Fruit fly (Drosophila melanogaster) whole organism, embryonic: ENCODE data around the gene Art9.

Source experiments
- Abd-B ChIP-seq: fragments of 200-800 bp; sonication (Bioruptor generic); optimal IDR thresholded peaks from 2 replicates; lab custom pipeline; 2018; ENCODE audit warnings: missing biosample characterization, mild to moderate bottlenecking, missing genetic modification characterization, moderate library complexity
- B-H2 ChIP-seq: fragments of 200-800 bp; sonication (Bioruptor generic); optimal IDR thresholded peaks from 2 replicates; lab custom pipeline; 2018; ENCODE audit warnings: missing biosample characterization, mild to moderate bottlenecking, missing genetic modification characterization
- CG11085 ChIP-seq: fragments of 200-800 bp; sonication (Bioruptor generic); IDR thresholded peaks from 2 replicates; pipeline ENCODE4 v1.3.6; 2022; ENCODE audit warnings: missing biosample characterization, missing genetic modification characterization
- CG1233 ChIP-seq: fragments of 200-800 bp; sonication (Bioruptor generic); optimal IDR thresholded peaks from 4 replicates; lab custom pipeline; 2018; ENCODE audit warnings: missing biosample characterization, mild to moderate bottlenecking, missing genetic modification characterization
- CG16813 ChIP-seq: fragments of 200-800 bp; sonication (Bioruptor generic); IDR thresholded peaks from 3 replicates; pipeline ENCODE4 v1.3.6; 2022; ENCODE audit warnings: missing biosample characterization, missing genetic modification characterization; ENCODE audit not compliant: partially characterized antibody
- CG17186 ChIP-seq: fragments of 200-800 bp; sonication (Bioruptor generic); optimal IDR thresholded peaks from 3 replicates; lab custom pipeline; 2017; ENCODE audit warnings: missing biosample characterization, missing genetic modification reagents, missing genetic modification characterization
- CG17328 ChIP-seq: fragments of 200-800 bp; sonication (Bioruptor generic); IDR thresholded peaks from 2 replicates; pipeline ENCODE4 v1.3.6; 2022; ENCODE audit warnings: missing biosample characterization, missing genetic modification characterization
- CG1792 ChIP-seq: fragments of 200-800 bp; sonication (Bioruptor generic); optimal IDR thresholded peaks from 2 replicates; lab custom pipeline; 2016; ENCODE audit warnings: missing biosample characterization, missing genetic modification characterization
- CG1832 ChIP-seq: fragments of 200-800 bp; sonication (Bioruptor generic); optimal IDR thresholded peaks from 2 replicates; lab custom pipeline; 2017; ENCODE audit warnings: missing biosample characterization, mild to moderate bottlenecking, missing genetic modification characterization, inconsistent platforms
- CG2678 ChIP-seq: fragments of 200-800 bp; sonication (Bioruptor generic); optimal IDR thresholded peaks from 3 replicates; lab custom pipeline; 2019; ENCODE audit warnings: missing biosample characterization, mild to moderate bottlenecking, missing genetic modification characterization, moderate library complexity
- CG30020 ChIP-seq: fragments of 200-800 bp; optimal IDR thresholded peaks from 2 replicates; lab custom pipeline; 2019; ENCODE audit warnings: missing biosample characterization, mild to moderate bottlenecking, missing genetic modification characterization, moderate library complexity
- CG32772 ChIP-seq: fragments of 200-800 bp; sonication (Bioruptor generic); IDR thresholded peaks from 2 replicates; pipeline ENCODE4 v1.3.6; 2022; ENCODE audit warnings: missing biosample characterization, missing genetic modification characterization
- CG3995 ChIP-seq: fragments of 200-800 bp; sonication (Bioruptor generic); optimal IDR thresholded peaks from 3 replicates; lab custom pipeline; 2016; ENCODE audit warnings: missing biosample characterization, missing genetic modification characterization
- CG4730 ChIP-seq: fragments of 200-800 bp; sonication (Bioruptor generic); IDR thresholded peaks from 2 replicates; pipeline ENCODE4 v1.3.6; 2022; ENCODE audit warnings: missing biosample characterization, missing genetic modification characterization
- CG6272 ChIP-seq: fragments of 200-800 bp; sonication (Bioruptor generic); IDR thresholded peaks from 2 replicates; pipeline ENCODE4 v1.3.6; 2022; ENCODE audit warnings: missing biosample characterization, missing genetic modification characterization
- CG6654 ChIP-seq: fragments of 200-800 bp; sonication (Bioruptor generic); optimal IDR thresholded peaks from 2 replicates; lab custom pipeline; 2017; ENCODE audit warnings: missing biosample characterization, mild to moderate bottlenecking, missing genetic modification characterization
- CG7271 ChIP-seq: fragments of 200-800 bp; sonication (Bioruptor generic); optimal IDR thresholded peaks from 2 replicates; lab custom pipeline; 2018; ENCODE audit warnings: missing biosample characterization, mild to moderate bottlenecking, missing genetic modification characterization, moderate library complexity
- CG7372 ChIP-seq: fragments of 200-800 bp; sonication (Bioruptor generic); IDR thresholded peaks from 2 replicates; pipeline ENCODE4 v1.3.6; 2022; ENCODE audit warnings: missing biosample characterization, missing genetic modification characterization
- CG7928 ChIP-seq: fragments of 200-800 bp; sonication (Bioruptor generic); optimal IDR thresholded peaks from 2 replicates; lab custom pipeline; 2017; ENCODE audit warnings: missing biosample characterization, mild to moderate bottlenecking, missing genetic modification characterization
- CG8290 ChIP-seq, 3 experiments: fragments of 200-800 bp; sonication (Bioruptor generic); optimal IDR thresholded peaks; 2 replicates each; lab custom pipeline; 2016 to 2019; ENCODE audit warnings: missing biosample characterization in 3 of 3, missing genetic modification characterization in 3 of 3, mild to moderate bottlenecking in 2 of 3, moderate library complexity in 1 of 3
- CG9609 ChIP-seq: fragments of 200-800 bp; sonication (Bioruptor generic); optimal IDR thresholded peaks from 3 replicates; lab custom pipeline; 2016; ENCODE audit warnings: missing biosample characterization, missing genetic modification characterization
- CG9727 ChIP-seq: fragments of 200-800 bp; sonication (Bioruptor generic); optimal IDR thresholded peaks from 3 replicates; lab custom pipeline; 2017; ENCODE audit warnings: missing biosample characterization, mild to moderate bottlenecking, missing genetic modification characterization
- CG9876 ChIP-seq: fragments of 200-800 bp; sonication (Bioruptor generic); optimal IDR thresholded peaks from 2 replicates; lab custom pipeline; 2016; ENCODE audit warnings: missing biosample characterization, missing genetic modification characterization
- Camta ChIP-seq: fragments of 200-800 bp; sonication (Bioruptor generic); optimal IDR thresholded peaks from 2 replicates; lab custom pipeline; 2016; ENCODE audit warnings: missing biosample characterization, missing genetic modification characterization
- HLH54F ChIP-seq: fragments of 200-800 bp; sonication (Bioruptor generic); optimal IDR thresholded peaks from 3 replicates; lab custom pipeline; 2016; ENCODE audit warnings: missing biosample characterization, missing genetic modification characterization
- HmgD ChIP-seq: fragments of 200-800 bp; sonication (Bioruptor generic); optimal IDR thresholded peaks from 3 replicates; lab custom pipeline; 2016; ENCODE audit warnings: missing biosample characterization, missing genetic modification characterization
- Kr ChIP-seq: fragments of 200-800 bp; sonication (Bioruptor generic); optimal IDR thresholded peaks from 2 replicates; lab custom pipeline; 2017; ENCODE audit warnings: missing biosample characterization, mild to moderate bottlenecking, missing genetic modification characterization
- Med ChIP-seq: fragments of 200-800 bp; sonication (Bioruptor generic); peaks from one replicate; lab custom pipeline; 2016; ENCODE audit warnings: missing biosample characterization, missing genetic modification characterization, mild to moderate bottlenecking, inconsistent platforms, moderate library complexity
- Spps ChIP-seq: fragments of 200-800 bp; sonication (Bioruptor generic); optimal IDR thresholded peaks from 2 replicates; lab custom pipeline; 2018; ENCODE audit warnings: missing biosample characterization, mild to moderate bottlenecking, missing genetic modification characterization
- Taf1 ChIP-seq: fragments of 200-800 bp; sonication (Bioruptor generic); IDR thresholded peaks from 2 replicates; pipeline ENCODE4 v1.3.6; 2022; ENCODE audit warnings: missing biosample characterization, missing genetic modification characterization
- bsh ChIP-seq, 2 experiments: fragments of 200-800 bp; sonication (Bioruptor generic); optimal IDR thresholded peaks; 2 replicates each; lab custom pipeline; 2017 to 2018; ENCODE audit warnings: mild to moderate bottlenecking in 2 of 2, missing biosample characterization in 2 of 2, missing genetic modification characterization in 2 of 2, moderate library complexity in 1 of 2
- dimm ChIP-seq: fragments of 200-800 bp; sonication (Bioruptor generic); IDR thresholded peaks from 2 replicates; pipeline ENCODE4 v1.3.6; 2022; ENCODE audit warnings: missing biosample characterization, missing genetic modification characterization
- dm ChIP-seq: fragments of 200-800 bp; sonication (Bioruptor generic); optimal IDR thresholded peaks from 3 replicates; lab custom pipeline; 2016; ENCODE audit warnings: missing biosample characterization, missing genetic modification characterization
- eve ChIP-seq, 2 experiments: fragments of >200 bp; optimal IDR thresholded peaks; 2 replicates each; lab custom pipeline; 2017; ENCODE audit warnings: missing biosample characterization in 2 of 2, missing genetic modification characterization in 2 of 2
- gem ChIP-seq: fragments of 200-800 bp; sonication (Bioruptor generic); optimal IDR thresholded peaks from 2 replicates; lab custom pipeline; 2019; ENCODE audit warnings: missing biosample characterization, mild to moderate bottlenecking, missing genetic modification characterization, moderate library complexity
- gt ChIP-seq: fragments of 200-800 bp; sonication (Bioruptor generic); IDR thresholded peaks from 2 replicates; pipeline ENCODE4 v1.3.6; 2022; ENCODE audit warnings: missing biosample characterization, missing genetic modification characterization
- jumu ChIP-seq: fragments of 200-800 bp; sonication (Bioruptor generic); optimal IDR thresholded peaks from 3 replicates; lab custom pipeline; 2016; ENCODE audit warnings: missing biosample characterization, missing genetic modification characterization
- lmd ChIP-seq: fragments of 200-800 bp; sonication (Bioruptor generic); IDR thresholded peaks from 2 replicates; pipeline ENCODE4 v1.3.6; 2022; ENCODE audit warnings: missing biosample characterization, missing genetic modification characterization
- lola ChIP-seq, 3 experiments: fragments of >200 bp in 2 of 3; fragments of 200-800 bp in 1 of 3; sonication (Bioruptor generic) in 1 of 3; optimal IDR thresholded peaks; 2 replicates each; lab custom pipeline; 2017 to 2019; ENCODE audit warnings: missing biosample characterization in 3 of 3, missing genetic modification characterization in 3 of 3, mild to moderate bottlenecking in 1 of 3, moderate library complexity in 1 of 3
- luna ChIP-seq: fragments of 200-800 bp; sonication (Bioruptor generic); optimal IDR thresholded peaks from 2 replicates; lab custom pipeline; 2016; ENCODE audit warnings: missing biosample characterization, missing genetic modification characterization
- mld ChIP-seq: fragments of 200-800 bp; sonication (Bioruptor generic); IDR thresholded peaks from 3 replicates; pipeline ENCODE4 v1.3.6; 2022; ENCODE audit warnings: missing biosample characterization, missing genetic modification characterization; ENCODE audit not compliant: partially characterized antibody
- oc ChIP-seq: fragments of 200-800 bp; sonication (Bioruptor generic); optimal IDR thresholded peaks from 2 replicates; lab custom pipeline; 2018; ENCODE audit warnings: missing biosample characterization, mild to moderate bottlenecking, missing genetic modification characterization, moderate library complexity
- onecut ChIP-seq: fragments of 200-800 bp; sonication (Bioruptor generic); IDR thresholded peaks from 2 replicates; pipeline ENCODE4 v1.3.6; 2022; ENCODE audit warnings: missing biosample characterization, missing genetic modification characterization
- p53 ChIP-seq: fragments of 200-800 bp; sonication (Bioruptor generic); optimal IDR thresholded peaks from 2 replicates; lab custom pipeline; 2016; ENCODE audit warnings: missing biosample characterization, missing genetic modification characterization
- phol ChIP-seq: fragments of 200-800 bp; sonication (Bioruptor generic); optimal IDR thresholded peaks from 3 replicates; lab custom pipeline; 2018; ENCODE audit warnings: missing biosample characterization, mild to moderate bottlenecking, missing genetic modification characterization, moderate library complexity
- shn ChIP-seq: fragments of 200-800 bp; sonication (Bioruptor generic); optimal IDR thresholded peaks from 3 replicates; lab custom pipeline; 2016; ENCODE audit warnings: missing biosample characterization, missing genetic modification characterization
- tx ChIP-seq: fragments of 200-800 bp; sonication (Bioruptor generic); optimal IDR thresholded peaks from 2 replicates; lab custom pipeline; 2016; ENCODE audit warnings: missing biosample characterization, missing genetic modification characterization

Gene Art9

DNA sequence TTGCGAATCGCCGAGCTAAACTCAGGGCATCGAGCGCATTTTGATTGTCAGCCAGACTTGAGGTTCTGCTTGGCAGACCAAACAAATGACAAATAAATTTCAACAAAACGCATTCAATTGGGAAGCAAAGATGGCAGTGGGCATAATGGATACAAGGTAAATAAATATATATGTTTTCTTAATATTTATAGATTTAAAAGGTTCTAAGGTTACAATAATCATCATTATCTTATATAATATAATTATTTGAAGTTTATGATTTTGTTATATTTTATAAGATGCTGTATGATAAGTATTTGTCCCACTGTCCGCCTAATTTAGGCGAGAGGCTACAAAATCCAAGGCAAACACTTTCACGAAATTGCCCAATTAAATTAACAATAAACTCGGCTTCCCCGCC lies 25.2 kb downstream of the Art9 start (continued):
- TF ChIP-seq phol (tag; lab: Kevin White, UChicago) = no peak
- TF ChIP-seq, all 482 proteins: peak for 5

DNA sequence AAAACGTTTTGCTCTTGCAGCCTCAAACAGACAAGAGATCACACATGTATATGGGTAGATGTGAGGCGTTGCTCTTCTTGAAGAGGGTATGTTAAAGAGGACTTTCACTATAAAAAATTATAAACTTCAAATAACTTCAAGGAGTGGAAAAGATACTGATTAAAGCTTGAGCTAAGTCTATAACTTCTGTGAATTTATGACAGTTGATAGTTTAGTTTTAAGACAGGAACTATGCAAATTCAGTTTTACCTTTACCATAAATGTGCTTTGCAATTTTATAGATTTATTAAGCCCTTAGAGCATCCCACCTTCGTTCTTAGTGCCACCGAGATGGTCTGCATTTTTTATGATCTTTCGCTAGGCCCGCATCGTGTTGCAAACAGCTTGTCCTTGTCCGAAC lies 26.7 kb downstream of the Art9 start:
- TF ChIP-seq bsh (GFP tag; optimal IDR thresholded peaks at IDR 0.05; lab: Kevin White, UChicago) = peak in 1 of 2 experiments; percentile 19
- TF ChIP-seq onecut (GFP tag; lab: Robert Waterston, UW) = no peak
- no peak for TF ChIP-seq CG9609

DNA sequence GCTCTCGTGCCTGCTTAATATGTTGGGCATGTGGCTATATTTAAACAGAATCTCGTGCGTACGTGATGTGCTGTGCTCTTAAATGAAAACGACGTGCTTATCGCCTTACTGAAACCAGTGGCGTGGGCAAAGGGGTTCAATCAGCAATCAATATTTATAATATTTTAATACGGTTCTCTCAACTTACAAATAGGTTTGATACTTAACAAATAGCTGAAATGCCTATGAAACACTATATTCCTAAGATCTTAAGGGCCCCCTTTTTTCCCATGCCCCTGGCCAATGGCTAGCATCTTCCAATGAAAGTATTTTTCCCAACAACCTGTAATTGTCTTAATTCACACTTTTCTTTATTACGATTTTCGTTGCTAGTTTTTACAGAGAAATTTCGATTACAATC lies 27.6 kb downstream of the Art9 start:
- no peak for TF ChIP-seq luna (GFP tag; lab: Kevin White, UChicago)
- peak; percentile 74 for TF ChIP-seq CG9727 (GFP tag; lab: Kevin White, UChicago)
- peak; percentile 23 to 85 for TF ChIP-seq bsh (GFP tag; optimal IDR thresholded peaks at IDR 0.05; lab: Kevin White, UChicago)
- peak; percentile 44 for TF ChIP-seq CG8290 (GFP tag; optimal IDR thresholded peaks at IDR 0.05; lab: Kevin White, UChicago)
- peak in 1 of 2 experiments; percentile 22 for TF ChIP-seq CG8290 (tag; optimal IDR thresholded peaks at IDR 0.05; lab: Kevin White, UChicago)
- peak in 1 of 3 experiments; percentile 85 for TF ChIP-seq lola (GFP tag; optimal IDR thresholded peaks at IDR 0.05; lab: Kevin White, UChicago)
- no peak for TF ChIP-seq CG1832 (GFP tag; lab: Kevin White, UChicago)
- TF ChIP-seq dm (GFP tag; lab: Kevin White, UChicago) = no peak
- TF ChIP-seq gem = peak; percentile 85
- no peak for TF ChIP-seq CG6654
- peak; percentile 47 for TF ChIP-seq oc
- no peak for TF ChIP-seq CG17186 (GFP tag; lab: Kevin White, UChicago)
- TF ChIP-seq CG2678 = peak; percentile 76
- TF ChIP-seq jumu (GFP tag; lab: Kevin White, UChicago) = peak; percentile 47
- peak; percentile 75 for TF ChIP-seq CG1233
- TF ChIP-seq lmd = peak; percentile 85
- peak; percentile 68 for TF ChIP-seq CG32772
- TF ChIP-seq Spps (tag; lab: Kevin White, UChicago) = peak; percentile 53
- TF ChIP-seq Abd-B (GFP tag; lab: Kevin White, UChicago) = peak; percentile 72
- TF ChIP-seq Taf1 (GFP tag; lab: Robert Waterston, UW) = peak; percentile 26; the same call in 1 of the 2 replicates
- TF ChIP-seq CG11085 = 0 out of 2 replicates have a peak, but pooled peaks have one; percentile 17
- TF ChIP-seq Med (GFP tag; lab: Kevin White, UChicago) = peak; percentile 89
- TF ChIP-seq tx (GFP tag; lab: Kevin White, UChicago) = no peak
- peak in 1 of 2 experiments; percentile 65 for TF ChIP-seq eve (GFP tag; optimal IDR thresholded peaks at IDR 0.05; lab: Kevin White, UChicago)
- peak; percentile 43 for TF ChIP-seq HLH54F (GFP tag; lab: Kevin White, UChicago)
- TF ChIP-seq CG7928 (GFP tag; lab: Kevin White, UChicago) = no peak
- TF ChIP-seq CG4730 (GFP tag; lab: Robert Waterston, UW) = peak; percentile 46; the same call in 1 of the 2 replicates
- no peak for TF ChIP-seq CG9876 (GFP tag; lab: Kevin White, UChicago)
- peak; percentile 68 for TF ChIP-seq CG7372
- TF ChIP-seq p53 (GFP tag; lab: Kevin White, UChicago) = no peak
- TF ChIP-seq CG30020 (tag; lab: Kevin White, UChicago) = peak; percentile 4
- TF ChIP-seq Kr (GFP tag; lab: Kevin White, UChicago) = no peak
- TF ChIP-seq CG17328 (GFP tag; lab: Robert Waterston, UW) = peak; percentile 81
- TF ChIP-seq gt = peak; percentile 45; the same call in 1 of the 2 replicates
- TF ChIP-seq shn (GFP tag; lab: Kevin White, UChicago) = peak; percentile 3
- TF ChIP-seq CG7271 (tag; lab: Kevin White, UChicago) = peak; percentile 23
- peak; percentile 39 for TF ChIP-seq Camta
- TF ChIP-seq dimm = no peak
- TF ChIP-seq CG3995 (GFP tag; lab: Kevin White, UChicago) = no peak
- no peak for TF ChIP-seq CG1792 (GFP tag; lab: Kevin White, UChicago)
- peak; percentile 60 for TF ChIP-seq CG6272 (GFP tag; lab: Robert Waterston, UW)
- no peak for TF ChIP-seq CG16813 (GFP tag; lab: Robert Waterston, UW)
- TF ChIP-seq HmgD = no peak
- no peak for TF ChIP-seq mld (GFP tag; lab: Robert Waterston, UW)
- no peak for TF ChIP-seq B-H2 (GFP tag; lab: Kevin White, UChicago)
